Worm (Caenorhabditis elegans) whole organism, L4 larva: ENCODE measurements around the gene ZK822.10.

Experiments
- D1046.2 ChIP-seq: fragments of 200-800 bp; sonication (Bioruptor generic); IDR thresholded peaks from 2 replicates; pipeline ENCODE4 v1.3.6; 2022; ENCODE audit warnings: missing genetic modification characterization, missing compliant biosample characterization
- F10B5.3 ChIP-seq: sonication (generic microtip); optimal IDR thresholded peaks from 2 replicates; lab custom pipeline; 2016; ENCODE audit warnings: mild to moderate bottlenecking, missing genetic modification characterization, missing compliant biosample characterization
- F26F4.8 ChIP-seq: fragments of 200-800 bp; sonication (Bioruptor generic); conservative IDR thresholded peaks from 2 replicates; pipeline ENCODE4 v1.3.6; 2022; ENCODE audit warnings: missing genetic modification characterization, missing compliant biosample characterization
- F44E2.7 ChIP-seq: fragments of 200-800 bp; sonication (Bioruptor generic); IDR thresholded peaks from 2 replicates; pipeline ENCODE4 v2.1.2; 2022; ENCODE audit warnings: missing genetic modification characterization, missing compliant biosample characterization
- T20F7.1 ChIP-seq: fragments of 200-800 bp; sonication (Bioruptor generic); optimal IDR thresholded peaks from 2 replicates; lab custom pipeline; 2018; ENCODE audit warnings: mild to moderate bottlenecking, missing genetic modification characterization, missing compliant biosample characterization
- ZK337.2 ChIP-seq: fragments of 200-800 bp; sonication (Bioruptor generic); IDR thresholded peaks from 2 replicates; pipeline ENCODE4 v1.3.6; 2022; ENCODE audit warnings: missing genetic modification reagents, missing genetic modification characterization, missing compliant biosample characterization
- ZK546.5 ChIP-seq, 2 experiments: sonication (generic microtip); optimal IDR thresholded peaks; 2 replicates each; lab custom pipeline; 2017; ENCODE audit warnings: missing biosample characterization in 2 of 2, missing genetic modification characterization in 2 of 2
- aha-1 ChIP-seq: fragments of 150-350 bp; peaks from one replicate; lab custom pipeline; 2014; ENCODE audit warnings: missing biosample characterization, missing genetic modification characterization
- ama-1 ChIP-seq: fragments of 150-350 bp; optimal IDR thresholded peaks from 2 replicates; lab custom pipeline; 2014; ENCODE audit warnings: inconsistent platforms, mixed read lengths
- ceh-20 ChIP-seq: fragments of 200-800 bp; sonication (Bioruptor generic); IDR thresholded peaks from 2 replicates; pipeline ENCODE4 v1.3.6; 2022; ENCODE audit warnings: missing genetic modification reagents, missing genetic modification characterization, missing compliant biosample characterization
- ceh-62 ChIP-seq: sonication (generic microtip); optimal IDR thresholded peaks from 2 replicates; lab custom pipeline; 2017; ENCODE audit warnings: missing biosample characterization, missing genetic modification characterization
- ctbp-1 ChIP-seq: fragments of 200-800 bp; sonication (Bioruptor generic); IDR thresholded peaks from 2 replicates; pipeline ENCODE4 v1.3.6; 2022; ENCODE audit warnings: missing genetic modification reagents, missing genetic modification characterization, missing compliant biosample characterization
- daf-16 ChIP-seq, 3 experiments: sonication (generic microtip); optimal IDR thresholded peaks; 2 replicates each; lab custom pipeline; 2016 to 2017; ENCODE audit warnings: missing genetic modification characterization in 3 of 3, missing genetic modification reagents in 3 of 3, mild to moderate bottlenecking in 2 of 3, missing compliant biosample characterization in 2 of 3, missing biosample characterization in 1 of 3, moderate library complexity in 1 of 3
- daf-8 ChIP-seq: fragments of 200-800 bp; sonication (Bioruptor generic); IDR thresholded peaks from 2 replicates; pipeline ENCODE4 v1.3.6; 2022; ENCODE audit warnings: missing genetic modification characterization, missing compliant biosample characterization
- dmd-8 ChIP-seq: fragments of 200-800 bp; sonication (Bioruptor generic); IDR thresholded peaks from 2 replicates; pipeline ENCODE4 v1.3.6; 2022; ENCODE audit warnings: missing genetic modification characterization, missing compliant biosample characterization
- dve-1 ChIP-seq: sonication (generic microtip); optimal IDR thresholded peaks from 2 replicates; lab custom pipeline; 2017; ENCODE audit warnings: antibody characterized with exemption, mild to moderate bottlenecking, missing genetic modification characterization, missing compliant biosample characterization; ENCODE audit not compliant: insufficient read depth
- egl-43 ChIP-seq: fragments of 200-800 bp; sonication (Bioruptor generic); IDR thresholded peaks from 2 replicates; pipeline ENCODE4 v1.3.6; 2022; ENCODE audit warnings: missing genetic modification reagents, missing genetic modification characterization, missing compliant biosample characterization
- fkh-10 ChIP-seq: fragments of 150-350 bp; optimal IDR thresholded peaks from 2 replicates; lab custom pipeline; 2014; ENCODE audit warnings: missing biosample characterization, missing genetic modification reagents, missing genetic modification characterization
- fos-1 ChIP-seq: fragments of 150-350 bp; optimal IDR thresholded peaks from 2 replicates; lab custom pipeline; 2014; ENCODE audit warnings: missing biosample characterization, missing genetic modification characterization
- hlh-30 ChIP-seq: sonication (generic microtip); optimal IDR thresholded peaks from 2 replicates; lab custom pipeline; 2017; ENCODE audit warnings: antibody characterized with exemption, mild to moderate bottlenecking, missing genetic modification characterization, missing compliant biosample characterization; ENCODE audit not compliant: insufficient read depth
- lin-1 ChIP-seq: fragments of 200-800 bp; sonication (Bioruptor generic); IDR thresholded peaks from 2 replicates; pipeline ENCODE4 v1.3.6; 2022; ENCODE audit warnings: missing genetic modification reagents, missing genetic modification characterization, missing compliant biosample characterization
- lin-15B ChIP-seq: fragments of 150-350 bp; sonication (generic microtip); optimal IDR thresholded peaks from 3 replicates; lab custom pipeline; 2014; ENCODE audit warnings: missing biosample characterization, missing genetic modification characterization
- lin-38 ChIP-seq: fragments of 200-800 bp; sonication (Bioruptor generic); IDR thresholded peaks from 2 replicates; pipeline ENCODE4 v1.3.6; 2022; ENCODE audit warnings: missing genetic modification reagents, missing genetic modification characterization, missing compliant biosample characterization
- lir-3 ChIP-seq: sonication (generic microtip); optimal IDR thresholded peaks from 2 replicates; lab custom pipeline; 2016; ENCODE audit warnings: mild to moderate bottlenecking, missing genetic modification characterization, missing compliant biosample characterization
- lsy-2 ChIP-seq, 2 experiments: fragments of 150-350 bp in 1 of 2; sonication (generic microtip) in 1 of 2; optimal IDR thresholded peaks; 2 replicates each; lab custom pipeline; 2014 to 2017; ENCODE audit warnings: missing biosample characterization in 2 of 2, missing genetic modification characterization in 2 of 2
- madf-5 ChIP-seq, 2 experiments: fragments of 200-800 bp; sonication (Bioruptor generic); IDR thresholded peaks; 2 replicates each; pipeline ENCODE4 v1.3.6; 2022; ENCODE audit warnings: missing compliant biosample characterization in 2 of 2, missing genetic modification characterization in 2 of 2
- madf-9 ChIP-seq: fragments of 200-800 bp; sonication (Bioruptor generic); conservative IDR thresholded peaks from 2 replicates; pipeline ENCODE4 v1.3.6; 2022; ENCODE audit warnings: missing genetic modification reagents, missing genetic modification characterization, missing compliant biosample characterization
- mdt-29 ChIP-seq: fragments of 200-800 bp; sonication (Bioruptor generic); IDR thresholded peaks from 2 replicates; pipeline ENCODE4 v1.3.6; 2022; ENCODE audit warnings: missing genetic modification reagents, missing genetic modification characterization, missing compliant biosample characterization
- nhr-10 ChIP-seq: fragments of 150-350 bp; optimal IDR thresholded peaks from 2 replicates; lab custom pipeline; 2014; ENCODE audit warnings: missing biosample characterization, missing genetic modification characterization
- nhr-111 ChIP-seq: fragments of 200-800 bp; sonication (Bioruptor generic); optimal IDR thresholded peaks from 2 replicates; lab custom pipeline; 2018; ENCODE audit warnings: mild to moderate bottlenecking, missing genetic modification characterization, missing compliant biosample characterization
- nhr-237 ChIP-seq: sonication (generic microtip); optimal IDR thresholded peaks from 2 replicates; lab custom pipeline; 2017; ENCODE audit warnings: missing biosample characterization, missing genetic modification characterization
- nhr-41 ChIP-seq: fragments of 200-800 bp; sonication (Bioruptor generic); IDR thresholded peaks from 2 replicates; pipeline ENCODE4 v1.3.6; 2022; ENCODE audit warnings: missing genetic modification reagents, missing genetic modification characterization, missing compliant biosample characterization
- nhr-6 ChIP-seq: fragments of 150-350 bp; optimal IDR thresholded peaks from 2 replicates; lab custom pipeline; 2014; ENCODE audit warnings: missing biosample characterization, missing genetic modification characterization
- nhr-77 ChIP-seq: fragments of 150-350 bp; optimal IDR thresholded peaks from 2 replicates; lab custom pipeline; 2014; ENCODE audit warnings: missing biosample characterization, missing genetic modification characterization
- pha-4 ChIP-seq, 2 experiments: fragments of 150-350 bp in 1 of 2; fragments of 200-800 bp in 1 of 2; sonication (Bioruptor generic) in 1 of 2; IDR thresholded peaks in 1 of 2; optimal IDR thresholded peaks in 1 of 2; 2 replicates each; pipeline versions ENCODE4 v1.3.6 to Lab custom; 2014 to 2022; ENCODE audit warnings: missing genetic modification characterization in 2 of 2, missing genetic modification reagents in 2 of 2, missing biosample characterization in 1 of 2, missing compliant biosample characterization in 1 of 2
- php-3 ChIP-seq: fragments of 200-800 bp; sonication (Bioruptor generic); IDR thresholded peaks from 2 replicates; pipeline ENCODE4 v1.3.6; 2022; ENCODE audit warnings: missing genetic modification reagents, missing genetic modification characterization, missing compliant biosample characterization
- pqm-1 ChIP-seq: sonication (generic microtip); optimal IDR thresholded peaks from 2 replicates; lab custom pipeline; 2017; ENCODE audit warnings: missing biosample characterization, missing genetic modification characterization
- rbr-2 ChIP-seq: sonication (generic microtip); optimal IDR thresholded peaks from 2 replicates; lab custom pipeline; 2016; ENCODE audit warnings: missing genotype, missing genetic modification characterization, missing compliant biosample characterization
- saeg-2 ChIP-seq: fragments of 200-800 bp; sonication (Bioruptor generic); IDR thresholded peaks from 2 replicates; pipeline ENCODE4 v1.3.6; 2022; ENCODE audit warnings: missing genetic modification reagents, missing genetic modification characterization, missing compliant biosample characterization
- set-16 ChIP-seq: fragments of 200-800 bp; sonication (Bioruptor generic); IDR thresholded peaks from 2 replicates; pipeline ENCODE4 v1.3.6; 2022; ENCODE audit warnings: missing genetic modification reagents, missing genetic modification characterization, missing compliant biosample characterization
- skn-1 ChIP-seq: fragments of 150-350 bp; optimal IDR thresholded peaks from 2 replicates; lab custom pipeline; 2014; ENCODE audit warnings: missing biosample characterization, missing genetic modification characterization
- snpc-1.2 ChIP-seq: fragments of 200-800 bp; sonication (Bioruptor generic); IDR thresholded peaks from 2 replicates; pipeline ENCODE4 v1.3.6; 2022; ENCODE audit warnings: missing genetic modification reagents, missing genetic modification characterization, missing compliant biosample characterization
- spr-1 ChIP-seq: sonication (generic microtip); optimal IDR thresholded peaks from 2 replicates; lab custom pipeline; 2016; ENCODE audit warnings: mild to moderate bottlenecking, missing genetic modification characterization, missing compliant biosample characterization
- tag-97 ChIP-seq: fragments of 200-800 bp; sonication (Bioruptor generic); IDR thresholded peaks from 2 replicates; pipeline ENCODE4 v1.3.6; 2022; ENCODE audit warnings: missing genetic modification characterization, missing compliant biosample characterization
- unc-39 ChIP-seq: sonication (generic microtip); optimal IDR thresholded peaks from 2 replicates; lab custom pipeline; 2017; ENCODE audit warnings: missing biosample characterization, missing genetic modification characterization
- unc-62 ChIP-seq, 3 experiments: fragments of 150-350 bp in 1 of 3; sonication (generic microtip); optimal IDR thresholded peaks in 2 of 3; peaks in 1 of 3; 1 replicate in 1 of 3; 2 replicates in 2 of 3; lab custom pipeline; 2014 to 2017; ENCODE audit warnings: missing biosample characterization in 3 of 3, missing genetic modification characterization in 3 of 3, missing genetic modification reagents in 3 of 3, missing genotype in 1 of 3
- vab-7 ChIP-seq: fragments of 200-800 bp; sonication (Bioruptor generic); IDR thresholded peaks from 2 replicates; pipeline ENCODE4 v1.3.6; 2022; ENCODE audit warnings: missing genetic modification reagents, missing genetic modification characterization, missing compliant biosample characterization

Gene ZK822.10

DNA sequence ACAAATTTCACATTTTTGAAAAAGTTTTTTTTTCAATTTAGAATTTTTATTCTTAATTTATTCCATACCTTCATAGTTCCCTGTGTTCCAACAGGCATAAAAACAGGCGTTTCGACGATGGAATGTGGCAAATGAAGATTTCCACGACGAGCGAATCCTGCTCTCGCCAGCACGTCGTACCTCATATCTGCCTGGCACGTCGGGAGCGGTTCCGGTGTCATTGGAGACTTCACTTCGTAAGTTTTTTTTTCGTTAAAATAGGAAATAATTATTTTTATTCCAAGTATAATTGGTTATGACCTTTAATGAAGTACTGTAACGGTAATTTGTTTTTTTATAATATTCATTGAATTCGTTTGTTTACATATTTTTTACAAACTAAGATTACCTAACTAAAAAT, 42.6 kb downstream of the ZK822.10 start, which contains the start of gene tgt-1 (continued):
- TF ChIP-seq T20F7.1 (GFP tag; lab: Kevin White, UChicago) (no peak), ama-1 (lab: Kevin White, UChicago) (peak; percentile 47), lsy-2 (tag; optimal IDR thresholded peaks at IDR 0.05; lab: Kevin White, UChicago) (peak in 1 of 2 experiments; percentile 1), ceh-62 (no peak), nhr-77 (no peak), rbr-2 (tag; lab: Kevin White, UChicago) (no peak), hlh-30 (tag; lab: Kevin White, UChicago) (no peak), lin-1 (GFP tag; lab: Robert Waterston, UW) (no peak), fos-1 (tag; lab: Kevin White, UChicago) (no peak), skn-1 (tag; lab: Kevin White, UChicago) (no peak), mdt-29 (GFP tag; lab: Robert Waterston, UW) (0 out of 2 replicates have a peak, but pooled peaks have one; percentile 38)

DNA sequence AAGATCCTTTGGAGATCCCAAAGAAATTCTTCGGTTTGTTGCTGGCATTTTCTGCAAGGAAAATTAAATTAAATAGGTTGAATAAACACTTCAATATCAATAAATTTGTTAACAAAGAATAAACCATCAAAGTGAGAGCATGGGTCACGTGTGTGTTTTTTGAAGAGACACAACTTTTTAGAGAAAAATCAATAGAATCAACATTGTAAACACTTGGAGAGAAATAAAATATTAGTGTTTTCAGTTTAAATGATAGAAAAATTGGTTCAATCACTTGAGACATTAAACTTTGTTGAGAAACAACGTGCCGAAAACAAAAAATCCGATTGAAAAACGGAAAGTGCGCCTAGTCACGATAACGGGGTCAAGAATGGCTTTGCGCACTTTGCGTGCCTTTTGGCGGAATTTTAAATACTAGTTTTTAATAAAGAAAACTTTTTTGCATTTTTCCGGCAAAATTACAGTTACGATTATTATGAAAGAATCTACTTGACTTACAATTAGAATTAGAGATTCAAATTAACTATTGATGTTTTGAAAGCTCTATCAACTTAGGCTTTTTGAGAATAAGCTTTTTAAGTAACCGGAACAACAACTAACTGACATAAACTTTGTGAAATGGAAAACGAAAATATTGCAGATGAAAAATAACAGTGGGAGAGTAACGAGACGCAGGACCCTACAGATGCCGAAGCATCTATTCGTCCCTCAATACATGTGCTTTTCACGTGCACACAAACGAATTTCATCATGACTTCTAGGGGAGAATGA, 44.7 kb downstream of the ZK822.10 start, which contains the start of gene ZK829.7:
ZK829.7 (minus strand) TSS at position 51 of the 771 bp plus-strand sequence.
- no peak for TF ChIP-seq fos-1 (tag; lab: Kevin White, UChicago)
- TF ChIP-seq daf-16 (GFP tag; optimal IDR thresholded peaks at IDR 0.05; lab: Kevin White, UChicago) = peak in 1 of 2 experiments; percentile 62
- TF ChIP-seq daf-16 (tag; optimal IDR thresholded peaks at IDR 0.05; lab: Kevin White, UChicago) = no peak
- no peak for TF ChIP-seq ZK337.2
- no peak; the same call in 1 of the 2 replicates for TF ChIP-seq lin-38
- peak; percentile 41 for TF ChIP-seq fkh-10 (GFP tag; lab: Kevin White, UChicago)
- no peak for TF ChIP-seq vab-7 (GFP tag; lab: Robert Waterston, UW)
- no peak for TF ChIP-seq php-3 (GFP tag; lab: Robert Waterston, UW)
- TF ChIP-seq nhr-237 (tag; lab: Kevin White, UChicago) = no peak
- TF ChIP-seq nhr-41 (GFP tag; lab: Robert Waterston, UW) = no peak
- TF ChIP-seq dve-1 (tag; lab: Kevin White, UChicago) = peak; percentile 49
- TF ChIP-seq tag-97 (GFP tag; lab: Robert Waterston, UW) = no peak
- TF ChIP-seq F26F4.8 (GFP tag; lab: Robert Waterston, UW) = no peak
- no peak for TF ChIP-seq ceh-20
- no peak for TF ChIP-seq nhr-111 (GFP tag; lab: Kevin White, UChicago)
- peak; percentile 7 for TF ChIP-seq spr-1 (tag; lab: Kevin White, UChicago)
- TF ChIP-seq madf-9 (GFP tag; lab: Robert Waterston, UW) = no peak
- TF ChIP-seq madf-5 (GFP tag; IDR thresholded peaks at IDR 0.05; lab: Robert Waterston, UW) = no peak
- no peak for TF ChIP-seq set-16 (GFP tag; lab: Robert Waterston, UW)
- peak; percentile 12 for TF ChIP-seq F10B5.3 (tag; lab: Kevin White, UChicago)
- no peak for TF ChIP-seq ZK546.5 (tag; optimal IDR thresholded peaks at IDR 0.05; lab: Kevin White, UChicago)
- TF ChIP-seq lsy-2 (tag; optimal IDR thresholded peaks at IDR 0.05; lab: Kevin White, UChicago) = peak in 1 of 2 experiments; percentile 86
- TF ChIP-seq dmd-8 (GFP tag; lab: Robert Waterston, UW) = no peak
- TF ChIP-seq daf-8 = no peak
- no peak for TF ChIP-seq egl-43 (GFP tag; lab: Robert Waterston, UW)
- TF ChIP-seq nhr-10 (tag; lab: Kevin White, UChicago) = no peak
- TF ChIP-seq aha-1 = peak; percentile 42
- TF ChIP-seq pqm-1 (tag; lab: Kevin White, UChicago) = no peak
- TF ChIP-seq lir-3 (tag; lab: Kevin White, UChicago) = no peak
- TF ChIP-seq ctbp-1 (GFP tag; lab: Robert Waterston, UW) = no peak
- no peak for TF ChIP-seq unc-39 (tag; lab: Kevin White, UChicago)
- peak; percentile 25; the same call in 1 of the 2 replicates for TF ChIP-seq pha-4 (GFP tag; IDR thresholded peaks at IDR 0.05; lab: Robert Waterston, UW)
- TF ChIP-seq pha-4 (tag; optimal IDR thresholded peaks at IDR 0.05; lab: Kevin White, UChicago) = peak; percentile 66
- TF ChIP-seq saeg-2 = no peak
- peak; percentile 4 for TF ChIP-seq nhr-6
- peak; percentile 77 for TF ChIP-seq snpc-1.2 (GFP tag; lab: Robert Waterston, UW)
- no peak for TF ChIP-seq D1046.2 (GFP tag; lab: Robert Waterston, UW)
- peak in 1 of 2 experiments; percentile 96 for TF ChIP-seq unc-62 (GFP tag; optimal IDR thresholded peaks at IDR 0.05 in 1 of 2; lab: Kevin White, UChicago)
- TF ChIP-seq unc-62 (tag; optimal IDR thresholded peaks at IDR 0.05; lab: Kevin White, UChicago) = no peak
- TF ChIP-seq F44E2.7 = no peak
- TF ChIP-seq lin-15B = no peak
